Worm (Caenorhabditis elegans): ENCODE results near the gene C05D10.4.

C05D10.4 gene

ce11 chrIII:6077973-6078372, 24.7 kb downstream of the C05D10.4 start:
- no peak for TF ChIP-seq fkh-4 (tag; optimal IDR thresholded peaks at IDR 0.05; ENCODE audit: borderline replicate concordance)
- TF ChIP-seq dsc-1 (tag; optimal IDR thresholded peaks at IDR 0.05) = peak; percentile 12
- no peak for TF ChIP-seq swsn-7 (tag; optimal IDR thresholded peaks at IDR 0.05)
- TF ChIP-seq mep-1 (tag; optimal IDR thresholded peaks at IDR 0.05) = peak; percentile 44
- peak; percentile 44 for TF ChIP-seq skn-1 (tag; optimal IDR thresholded peaks at IDR 0.05)
- TF ChIP-seq nhr-85 (tag) = peak; percentile 27
- TF ChIP-seq alr-1 (tag; optimal IDR thresholded peaks at IDR 0.05; ENCODE audit: borderline replicate concordance) = no peak
- peak; percentile 12 for TF ChIP-seq unc-86 (tag; optimal IDR thresholded peaks at IDR 0.05)
- TF ChIP-seq nhr-71 (tag; optimal IDR thresholded peaks at IDR 0.05) = peak; percentile 19
- TF ChIP-seq lsy-2 (tag; optimal IDR thresholded peaks at IDR 0.05) = peak in 1 of 2 experiments; percentile 14
- TF ChIP-seq nhr-11 (tag; optimal IDR thresholded peaks at IDR 0.05) = no peak
- no peak for TF ChIP-seq ceh-88 (GFP tag; IDR thresholded peaks at IDR 0.05)
- TF ChIP-seq F16B12.6 (tag; optimal IDR thresholded peaks at IDR 0.05) = no peak
- TF ChIP-seq pqm-1 (tag; optimal IDR thresholded peaks at IDR 0.05) = no peak
- peak; percentile 14 for TF ChIP-seq blmp-1 (tag; optimal IDR thresholded peaks at IDR 0.05)
- no peak for TF ChIP-seq lin-35 (GFP tag; optimal IDR thresholded peaks at IDR 0.05)
- peak; percentile 50 for TF ChIP-seq lin-14 (GFP tag; optimal IDR thresholded peaks at IDR 0.05)
- no peak for TF ChIP-seq xbp-1 (tag; optimal IDR thresholded peaks at IDR 0.05)
- peak; percentile 14 for TF ChIP-seq nhr-47 (tag; optimal IDR thresholded peaks at IDR 0.05)

ce11 chrIII:6073673-6074331, 28.9 kb downstream of the C05D10.4 start:
- peak; percentile 29 for TF ChIP-seq lin-14 (GFP tag; optimal IDR thresholded peaks at IDR 0.05)
- TF ChIP-seq egl-27 (tag; optimal IDR thresholded peaks at IDR 0.05) = no peak
- TF ChIP-seq mab-9 (GFP tag; IDR thresholded peaks at IDR 0.05) = no peak
- no peak for TF ChIP-seq aha-1 (tag; optimal IDR thresholded peaks at IDR 0.05)
- no peak for TF ChIP-seq ceh-82 (tag; optimal IDR thresholded peaks at IDR 0.05)
- TF ChIP-seq unc-130 (tag; optimal IDR thresholded peaks at IDR 0.05) = no peak
- TF ChIP-seq ceh-90 (tag; optimal IDR thresholded peaks at IDR 0.05) = no peak
- no peak for TF ChIP-seq zip-4 (GFP tag; optimal IDR thresholded peaks at IDR 0.05)
- no peak for TF ChIP-seq efl-3 (GFP tag; optimal IDR thresholded peaks at IDR 0.05)
- no peak for TF ChIP-seq nhr-84 (tag; optimal IDR thresholded peaks at IDR 0.05)
- TF ChIP-seq ceh-8 (GFP tag; optimal IDR thresholded peaks at IDR 0.05) = no peak
- TF ChIP-seq C04F5.9 (tag; optimal IDR thresholded peaks at IDR 0.05) = no peak
- no peak for TF ChIP-seq ztf-11 (tag; optimal IDR thresholded peaks at IDR 0.05)
- TF ChIP-seq nhr-85 (tag) = peak; percentile 63
- TF ChIP-seq snpc-4 (tag; optimal IDR thresholded peaks at IDR 0.05) = no peak
- no peak for TF ChIP-seq nhr-11 (tag; optimal IDR thresholded peaks at IDR 0.05)
- no peak for TF ChIP-seq sox-4 (tag; optimal IDR thresholded peaks at IDR 0.05)
- TF ChIP-seq fos-1 (tag; optimal IDR thresholded peaks at IDR 0.05) = no peak
- no peak for TF ChIP-seq C34B4.2 (tag; optimal IDR thresholded peaks at IDR 0.05)
- peak; percentile 85 for TF ChIP-seq blmp-1 (tag; optimal IDR thresholded peaks at IDR 0.05)
- no peak for TF ChIP-seq nhr-71 (tag; optimal IDR thresholded peaks at IDR 0.05)
- no peak for TF ChIP-seq Y116A8C.19 (tag; optimal IDR thresholded peaks at IDR 0.05; ENCODE audit: borderline replicate concordance)
- TF ChIP-seq unc-30 (tag; optimal IDR thresholded peaks at IDR 0.05) = no peak
- TF ChIP-seq snu-23 (GFP tag; optimal IDR thresholded peaks at IDR 0.05) = no peak
- TF ChIP-seq mef-2 (tag; optimal IDR thresholded peaks at IDR 0.05) = no peak

DNA sequence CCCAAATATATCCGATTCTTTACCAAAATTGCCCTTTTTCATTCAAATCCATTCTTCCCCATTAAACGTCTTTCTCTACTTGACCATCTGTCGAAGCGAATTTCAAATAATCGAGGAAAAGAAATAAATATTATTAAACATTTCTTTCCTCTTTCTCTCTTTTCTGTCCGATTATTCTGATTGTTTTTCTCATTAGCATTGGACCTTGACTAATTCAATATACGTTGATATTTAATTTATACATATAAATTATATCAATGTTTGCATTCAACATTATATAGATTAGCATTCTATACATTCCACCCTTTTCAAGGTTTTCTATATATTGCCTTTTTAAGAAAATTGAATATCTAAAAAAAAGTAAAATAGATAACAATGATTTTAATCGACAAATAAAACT, 29.7 kb downstream of the C05D10.4 start:
- no peak for TF ChIP-seq sup-37 (GFP tag; optimal IDR thresholded peaks at IDR 0.05)
- TF ChIP-seq sox-4 (tag; optimal IDR thresholded peaks at IDR 0.05) = no peak
- no peak for TF ChIP-seq tlp-1 (tag; optimal IDR thresholded peaks at IDR 0.05)
- TF ChIP-seq nhr-237 (tag; optimal IDR thresholded peaks at IDR 0.05) = no peak
- no peak for TF ChIP-seq snpc-4 (tag; optimal IDR thresholded peaks at IDR 0.05)
- TF ChIP-seq skn-1 (tag; optimal IDR thresholded peaks at IDR 0.05) = no peak
- TF ChIP-seq nhr-28 (tag; optimal IDR thresholded peaks at IDR 0.05) = no peak
- TF ChIP-seq fkh-10 (GFP tag; optimal IDR thresholded peaks at IDR 0.05) = no peak
- TF ChIP-seq snu-23 (GFP tag; optimal IDR thresholded peaks at IDR 0.05) = no peak
- TF ChIP-seq irx-1 (tag; optimal IDR thresholded peaks at IDR 0.05) = no peak
- TF ChIP-seq unc-86 (tag; optimal IDR thresholded peaks at IDR 0.05) = no peak
- TF ChIP-seq ceh-63 (GFP tag; optimal IDR thresholded peaks at IDR 0.05) = no peak
- no peak for TF ChIP-seq egl-13 (tag; optimal IDR thresholded peaks at IDR 0.05)
- no peak for TF ChIP-seq lin-13 (GFP tag; optimal IDR thresholded peaks at IDR 0.05)
- TF ChIP-seq nhr-85 (tag) = no peak

Data from whole organism, L1 larva.